Fruit fly (Drosophila melanogaster): ENCODE measurements around the gene Vm32E.

Gene Vm32E

dm6 chr2L:11136093-11136492 is 35.4 kb downstream of the Vm32E start, which contains the start of gene hgo:
Gene hgo, plus strand, starts transcription at chr2L:11136393.
- TF ChIP-seq CG5204 (GFP tag; optimal IDR thresholded peaks at IDR 0.05): no peak
- TF ChIP-seq CG12768 (GFP tag; optimal IDR thresholded peaks at IDR 0.05): no peak
- TF ChIP-seq cnc (optimal IDR thresholded peaks at IDR 0.05): no peak

dm6 chr2L:11130151-11131008 is 41.1 kb downstream of the Vm32E start, which contains the start of the genes RfC38 and CG4751:
Gene RfC38, minus strand, starts transcription at chr2L:11130645.
Gene CG4751, plus strand, starts transcription at chr2L:11130737.
- no peak for TF ChIP-seq CG5204 (GFP tag; optimal IDR thresholded peaks at IDR 0.05)
- peak; percentile 46 for TF ChIP-seq ovo (GFP tag; optimal IDR thresholded peaks at IDR 0.05)
- TF ChIP-seq tj (GFP tag; optimal IDR thresholded peaks at IDR 0.05): no peak
- no peak for TF ChIP-seq CG1620 (GFP tag; optimal IDR thresholded peaks at IDR 0.05)
- no peak for TF ChIP-seq pad (GFP tag; optimal IDR thresholded peaks at IDR 0.05)
- no peak for TF ChIP-seq CG12768 (GFP tag; optimal IDR thresholded peaks at IDR 0.05)
- no peak for TF ChIP-seq CG7045 (GFP tag; optimal IDR thresholded peaks at IDR 0.05)
- TF ChIP-seq kay (GFP tag; ENCODE audit: borderline replicate concordance): peak; percentile 74
- peak; percentile 37 for TF ChIP-seq CG11617 (GFP tag; optimal IDR thresholded peaks at IDR 0.05)
- TF ChIP-seq cnc (optimal IDR thresholded peaks at IDR 0.05): no peak
- no peak for TF ChIP-seq CG14711 (tag; optimal IDR thresholded peaks at IDR 0.05)
- TF ChIP-seq Mnt (GFP tag; optimal IDR thresholded peaks at IDR 0.05): no peak
- TF ChIP-seq cic (GFP tag; optimal IDR thresholded peaks at IDR 0.05): no peak
- peak; percentile 15 for TF ChIP-seq toe (GFP tag; optimal IDR thresholded peaks at IDR 0.05)
- no peak for TF ChIP-seq Clk (GFP tag; optimal IDR thresholded peaks at IDR 0.05)
- no peak for TF ChIP-seq Hr96 (GFP tag; optimal IDR thresholded peaks at IDR 0.05)
- TF ChIP-seq CG7101 (tag; optimal IDR thresholded peaks at IDR 0.05): peak; percentile 19
- peak; percentile 10 for TF ChIP-seq bab1 (GFP tag; optimal IDR thresholded peaks at IDR 0.05)
- TF ChIP-seq Crg-1 (GFP tag; optimal IDR thresholded peaks at IDR 0.05): no peak
- TF ChIP-seq CG33017 (tag; optimal IDR thresholded peaks at IDR 0.05): no peak

- peak; percentile 80 for TF ChIP-seq CG12768 (GFP tag; optimal IDR thresholded peaks at IDR 0.05)
- peak; percentile 78 for TF ChIP-seq CG11617 (GFP tag; optimal IDR thresholded peaks at IDR 0.05)
- peak; percentile 54 for TF ChIP-seq ovo (GFP tag; optimal IDR thresholded peaks at IDR 0.05)
- peak; percentile 87 for TF ChIP-seq CG1620 (GFP tag; optimal IDR thresholded peaks at IDR 0.05)
- TF ChIP-seq pad (GFP tag; optimal IDR thresholded peaks at IDR 0.05): peak; percentile 66
- TF ChIP-seq Crg-1 (GFP tag; optimal IDR thresholded peaks at IDR 0.05): peak; percentile 89
- peak; percentile 74 for TF ChIP-seq CG33017 (tag; optimal IDR thresholded peaks at IDR 0.05)
- TF ChIP-seq cic (GFP tag; optimal IDR thresholded peaks at IDR 0.05): peak; percentile 13
- TF ChIP-seq CG5204 (GFP tag; optimal IDR thresholded peaks at IDR 0.05): no peak
- peak; percentile 44 for TF ChIP-seq tj (GFP tag; optimal IDR thresholded peaks at IDR 0.05)
- no peak for TF ChIP-seq kay (GFP tag; ENCODE audit: borderline replicate concordance)
- TF ChIP-seq CG14711 (tag; optimal IDR thresholded peaks at IDR 0.05): peak; percentile 77
- peak; percentile 30 for TF ChIP-seq CG7045 (GFP tag; optimal IDR thresholded peaks at IDR 0.05)
- peak; percentile 86 for TF ChIP-seq CG7101 (tag; optimal IDR thresholded peaks at IDR 0.05)
- TF ChIP-seq Mnt (GFP tag; optimal IDR thresholded peaks at IDR 0.05): peak; percentile 99
- TF ChIP-seq bab1 (GFP tag; optimal IDR thresholded peaks at IDR 0.05): peak; percentile 86
- TF ChIP-seq Hr96 (GFP tag; optimal IDR thresholded peaks at IDR 0.05): peak; percentile 82
- no peak for TF ChIP-seq cnc (optimal IDR thresholded peaks at IDR 0.05)
- TF ChIP-seq Clk (GFP tag; optimal IDR thresholded peaks at IDR 0.05): no peak
- TF ChIP-seq toe (GFP tag; optimal IDR thresholded peaks at IDR 0.05): no peak
These were observed 48.0 kb downstream of the Vm32E start, which contains the start of the genes Csl4 and Nup160 for dm6 chr2L:11123499-11123898. Gene Csl4, minus strand, starts transcription at chr2L:11123567. Gene Nup160, plus strand, starts transcription at chr2L:11123777.

- TF ChIP-seq kay (GFP tag; ENCODE audit: borderline replicate concordance) (no peak), Clk (GFP tag; optimal IDR thresholded peaks at IDR 0.05) (no peak), CG33017 (tag; optimal IDR thresholded peaks at IDR 0.05) (no peak), Hr96 (GFP tag; optimal IDR thresholded peaks at IDR 0.05) (no peak), cnc (optimal IDR thresholded peaks at IDR 0.05) (no peak), Crg-1 (GFP tag; optimal IDR thresholded peaks at IDR 0.05) (no peak), bab1 (GFP tag; optimal IDR thresholded peaks at IDR 0.05) (no peak), pad (GFP tag; optimal IDR thresholded peaks at IDR 0.05) (no peak), toe (GFP tag; optimal IDR thresholded peaks at IDR 0.05) (no peak), CG1620 (GFP tag; optimal IDR thresholded peaks at IDR 0.05) (no peak), cic (GFP tag; optimal IDR thresholded peaks at IDR 0.05) (no peak), ovo (GFP tag; optimal IDR thresholded peaks at IDR 0.05) (no peak), tj (GFP tag; optimal IDR thresholded peaks at IDR 0.05) (no peak), Mnt (GFP tag; optimal IDR thresholded peaks at IDR 0.05) (no peak), CG12768 (GFP tag; optimal IDR thresholded peaks at IDR 0.05) (no peak), CG14711 (tag; optimal IDR thresholded peaks at IDR 0.05) (no peak), CG7045 (GFP tag; optimal IDR thresholded peaks at IDR 0.05) (no peak)
These were observed 49.9 kb downstream of the Vm32E start, which contains the start of gene Dnaaf4 for dm6 chr2L:11121614-11122013. Gene Dnaaf4, minus strand, starts transcription at chr2L:11121714.
